Worm (Caenorhabditis elegans) whole organism, late embryonic: ENCODE data around the gene C16A3.2.

Experiments
- C08G9.2 ChIP-seq: sonication (generic microtip); optimal IDR thresholded peaks from 2 replicates; lab custom pipeline; 2016; ENCODE audit warnings: mild to moderate bottlenecking, missing genetic modification characterization, moderate library complexity, missing compliant biosample characterization
- F13H6.1 ChIP-seq: sonication (generic microtip); optimal IDR thresholded peaks from 2 replicates; lab custom pipeline; 2016; ENCODE audit warnings: missing genetic modification characterization, missing compliant biosample characterization
- K02D7.2 ChIP-seq: sonication (generic microtip); optimal IDR thresholded peaks from 2 replicates; lab custom pipeline; 2017; ENCODE audit warnings: mild to moderate bottlenecking, missing genetic modification characterization, missing compliant biosample characterization
- T23F11.4 ChIP-seq: fragments of 200-800 bp; sonication (Bioruptor generic); optimal IDR thresholded peaks from 2 replicates; lab custom pipeline; 2018; ENCODE audit warnings: mild to moderate bottlenecking, missing genetic modification characterization, missing compliant biosample characterization
- Y22D7AL.16 ChIP-seq: sonication (generic microtip); optimal IDR thresholded peaks from 2 replicates; lab custom pipeline; 2016; ENCODE audit warnings: missing genetic modification characterization, missing compliant biosample characterization
- ceh-2 ChIP-seq: sonication (generic microtip); optimal IDR thresholded peaks from 2 replicates; lab custom pipeline; 2016; ENCODE audit warnings: missing genotype, missing genetic modification characterization, missing compliant biosample characterization
- ceh-24 ChIP-seq: sonication (generic microtip); optimal IDR thresholded peaks from 2 replicates; lab custom pipeline; 2016; ENCODE audit warnings: mild to moderate bottlenecking, missing genetic modification characterization, missing compliant biosample characterization
- ceh-30 ChIP-seq: fragments of 150-350 bp; optimal IDR thresholded peaks from 2 replicates; lab custom pipeline; 2014; ENCODE audit warnings: missing biosample characterization, missing genetic modification characterization
- ceh-34 ChIP-seq: sonication (generic microtip); optimal IDR thresholded peaks from 2 replicates; lab custom pipeline; 2016; ENCODE audit warnings: mild to moderate bottlenecking, missing genetic modification characterization, missing compliant biosample characterization
- ceh-48 ChIP-seq: sonication (generic microtip); optimal IDR thresholded peaks from 2 replicates; lab custom pipeline; 2016; ENCODE audit warnings: missing genetic modification characterization, inconsistent platforms, missing compliant biosample characterization
- ceh-6 ChIP-seq: fragments of 200-800 bp; sonication (Bioruptor generic); optimal IDR thresholded peaks from 2 replicates; lab custom pipeline; 2018; ENCODE audit warnings: mild to moderate bottlenecking, missing genetic modification characterization, missing compliant biosample characterization
- ceh-9 ChIP-seq: sonication (generic microtip); optimal IDR thresholded peaks from 2 replicates; lab custom pipeline; 2016; ENCODE audit warnings: mild to moderate bottlenecking, missing genetic modification characterization, inconsistent platforms, missing compliant biosample characterization
- dmd-4 ChIP-seq: sonication (generic microtip); optimal IDR thresholded peaks from 2 replicates; lab custom pipeline; 2016; ENCODE audit warnings: borderline replicate concordance, missing genetic modification characterization, missing compliant biosample characterization
- dve-1 ChIP-seq: sonication (generic microtip); optimal IDR thresholded peaks from 2 replicates; lab custom pipeline; 2017; ENCODE audit warnings: antibody characterized with exemption, mild to moderate bottlenecking, missing genetic modification characterization, missing compliant biosample characterization
- elt-2 ChIP-seq: sonication (generic microtip); optimal IDR thresholded peaks from 2 replicates; lab custom pipeline; 2016; ENCODE audit warnings: missing genetic modification reagents, missing genetic modification characterization, missing compliant biosample characterization
- elt-4 ChIP-seq: sonication (generic microtip); optimal IDR thresholded peaks from 2 replicates; lab custom pipeline; 2016; ENCODE audit warnings: missing genetic modification characterization, missing compliant biosample characterization
- ets-4 ChIP-seq: sonication (generic microtip); optimal IDR thresholded peaks from 2 replicates; lab custom pipeline; 2016; ENCODE audit warnings: missing genetic modification characterization, missing compliant biosample characterization
- fkh-10 ChIP-seq: fragments of 150-350 bp; optimal IDR thresholded peaks from 2 replicates; lab custom pipeline; 2014; ENCODE audit warnings: missing biosample characterization, missing genetic modification reagents, missing genetic modification characterization
- gmeb-2 ChIP-seq: sonication (generic microtip); optimal IDR thresholded peaks from 2 replicates; lab custom pipeline; 2016; ENCODE audit warnings: missing genetic modification characterization, inconsistent platforms, missing compliant biosample characterization
- lim-6 ChIP-seq: sonication (generic microtip); optimal IDR thresholded peaks from 2 replicates; lab custom pipeline; 2016; ENCODE audit warnings: missing genetic modification characterization, missing compliant biosample characterization
- lin-11 ChIP-seq: fragments of 200-800 bp; sonication (Bioruptor generic); optimal IDR thresholded peaks from 2 replicates; lab custom pipeline; 2018; ENCODE audit warnings: mild to moderate bottlenecking, missing genetic modification characterization, missing compliant biosample characterization
- mec-3 ChIP-seq: sonication (generic microtip); optimal IDR thresholded peaks from 2 replicates; lab custom pipeline; 2016; ENCODE audit warnings: borderline replicate concordance, missing genetic modification characterization, missing compliant biosample characterization
- nhr-11 ChIP-seq: fragments of 150-350 bp; optimal IDR thresholded peaks from 2 replicates; lab custom pipeline; 2014; ENCODE audit warnings: missing biosample characterization, missing genetic modification characterization
- nhr-232 ChIP-seq: sonication (generic microtip); optimal IDR thresholded peaks from 2 replicates; lab custom pipeline; 2016; ENCODE audit warnings: missing genetic modification characterization, missing compliant biosample characterization
- odd-2 ChIP-seq: sonication (generic microtip); optimal IDR thresholded peaks from 2 replicates; lab custom pipeline; 2017; ENCODE audit warnings: antibody characterized with exemption, mild to moderate bottlenecking, missing genetic modification characterization, missing compliant biosample characterization
- pat-9 ChIP-seq: fragments of 200-800 bp; sonication (Bioruptor generic); optimal IDR thresholded peaks from 2 replicates; lab custom pipeline; 2018; ENCODE audit warnings: mild to moderate bottlenecking, missing genetic modification characterization, moderate library complexity, missing compliant biosample characterization
- pax-1 ChIP-seq: fragments of 150-350 bp; optimal IDR thresholded peaks from 2 replicates; lab custom pipeline; 2014; ENCODE audit warnings: missing biosample characterization, missing genetic modification characterization
- pha-2 ChIP-seq: sonication (generic microtip); optimal IDR thresholded peaks from 2 replicates; lab custom pipeline; 2017; ENCODE audit warnings: mild to moderate bottlenecking, missing genetic modification characterization, missing compliant biosample characterization
- pha-4 ChIP-seq: fragments of 150-350 bp; optimal IDR thresholded peaks from 2 replicates; lab custom pipeline; 2018; ENCODE audit warnings: missing biosample characterization, missing genetic modification reagents, missing genetic modification characterization
- pqm-1 ChIP-seq: sonication (generic microtip); optimal IDR thresholded peaks from 2 replicates; lab custom pipeline; 2016; ENCODE audit warnings: missing genetic modification characterization, missing compliant biosample characterization
- ref-2 ChIP-seq: sonication (generic microtip); optimal IDR thresholded peaks from 2 replicates; lab custom pipeline; 2016; ENCODE audit warnings: missing genetic modification characterization, missing compliant biosample characterization
- rnt-1 ChIP-seq: sonication (generic microtip); optimal IDR thresholded peaks from 2 replicates; lab custom pipeline; 2016; ENCODE audit warnings: missing genetic modification characterization, missing compliant biosample characterization
- sdc-2 ChIP-seq: sonication (generic microtip); optimal IDR thresholded peaks from 2 replicates; lab custom pipeline; 2016; ENCODE audit warnings: missing genotype, missing genetic modification characterization, missing compliant biosample characterization
- sox-2 ChIP-seq: fragments of 200-800 bp; sonication (Bioruptor generic); IDR thresholded peaks from 2 replicates; pipeline ENCODE4 v1.3.6; 2022; ENCODE audit warnings: missing genetic modification reagents, missing genetic modification characterization, missing compliant biosample characterization
- sox-4 ChIP-seq: sonication (generic microtip); optimal IDR thresholded peaks from 2 replicates; lab custom pipeline; 2017; ENCODE audit warnings: mild to moderate bottlenecking, missing genetic modification characterization, inconsistent platforms, missing compliant biosample characterization
- syd-9 ChIP-seq: sonication (generic microtip); optimal IDR thresholded peaks from 2 replicates; lab custom pipeline; 2016; ENCODE audit warnings: mild to moderate bottlenecking, missing genetic modification characterization, moderate library complexity, missing compliant biosample characterization
- tbx-2 ChIP-seq: sonication (generic microtip); optimal IDR thresholded peaks from 2 replicates; lab custom pipeline; 2016; ENCODE audit warnings: missing genetic modification characterization, missing compliant biosample characterization
- unc-3 ChIP-seq, 2 experiments: fragments of 200-800 bp in 1 of 2; sonication (Bioruptor generic) in 1 of 2; sonication (generic microtip) in 1 of 2; conservative IDR thresholded peaks in 1 of 2; optimal IDR thresholded peaks in 1 of 2; 2 replicates each; pipeline versions ENCODE4 v1.3.6 to Lab custom; 2016 to 2022; ENCODE audit warnings: missing compliant biosample characterization in 2 of 2, missing genetic modification characterization in 2 of 2, missing genetic modification reagents in 1 of 2
- unc-42 ChIP-seq: sonication (generic microtip); optimal IDR thresholded peaks from 2 replicates; lab custom pipeline; 2016; ENCODE audit warnings: missing genotype, missing genetic modification characterization, missing compliant biosample characterization
- unc-55 ChIP-seq: sonication (generic microtip); optimal IDR thresholded peaks from 2 replicates; lab custom pipeline; 2017; ENCODE audit warnings: missing biosample characterization, missing genetic modification reagents, missing genetic modification characterization
- unc-86 ChIP-seq: sonication (generic microtip); optimal IDR thresholded peaks from 2 replicates; lab custom pipeline; 2016; ENCODE audit warnings: missing genetic modification characterization, missing compliant biosample characterization

C16A3.2 gene

DNA sequence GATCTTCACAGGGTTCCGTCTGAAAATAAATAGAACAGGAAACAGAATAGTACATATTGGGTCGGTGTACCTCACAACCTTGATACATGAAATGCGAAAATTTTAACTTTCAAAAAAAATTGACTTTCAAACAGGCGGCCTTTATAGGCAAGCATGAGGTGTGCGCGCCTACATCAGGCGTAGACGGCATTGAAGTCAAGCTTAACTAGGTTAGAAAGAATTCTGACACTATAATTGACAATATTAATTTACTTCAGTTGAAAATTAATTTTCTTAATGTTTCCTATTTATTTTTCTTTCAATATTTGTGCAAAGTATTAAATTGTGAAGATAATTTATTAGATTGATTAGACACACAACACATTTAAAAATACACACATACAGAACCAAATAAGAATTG is 22.3 kb downstream of the C16A3.2 start, which contains the start of gene C05D11.5:
Gene C05D11.5 (minus strand): TSS at position 101 of the 400 bp plus-strand sequence.
- TF ChIP-seq pqm-1 (tag; lab: Kevin White, UChicago) (no peak), ref-2 (tag; lab: Kevin White, UChicago) (no peak), unc-42 (tag; lab: Kevin White, UChicago) (no peak), ceh-6 (GFP tag; lab: Kevin White, UChicago) (no peak)
- TF ChIP-seq, all 69 proteins: peak for 0

DNA sequence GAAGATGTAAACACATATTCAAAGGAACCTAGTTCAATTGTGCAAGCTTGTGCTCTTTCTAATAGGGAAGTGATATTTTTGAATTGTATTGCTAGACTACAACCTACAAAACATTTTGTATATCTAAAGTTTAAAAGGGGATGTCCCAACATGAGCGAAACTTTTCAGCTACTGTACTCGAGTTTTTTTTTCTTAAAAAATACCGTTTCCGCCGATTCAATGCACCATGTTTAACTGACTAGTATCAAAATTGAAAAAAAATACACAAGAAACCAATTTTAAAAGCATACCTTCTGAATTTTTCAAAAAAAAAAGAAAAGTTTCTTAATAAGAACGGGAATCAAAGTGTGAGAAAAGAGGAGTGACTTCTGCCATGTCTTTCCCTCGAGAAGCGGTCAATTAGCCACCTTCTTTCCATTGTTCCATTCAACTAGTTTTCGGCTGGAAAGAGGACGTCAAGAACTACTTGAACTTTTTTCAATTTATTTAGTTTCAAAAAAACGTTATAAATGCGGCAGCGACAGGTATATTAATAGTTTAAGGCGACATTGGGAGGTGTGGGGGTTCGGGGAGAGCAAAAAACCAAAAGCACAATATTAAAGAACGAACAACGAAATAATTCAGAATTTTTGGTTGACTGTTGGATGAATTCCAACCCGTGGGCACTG is 25.8 kb downstream of the C16A3.2 start, which contains the start of gene nas-4:
Gene nas-4 (minus strand): TSS at position 351 of the 668 bp plus-strand sequence.
- no peak for TF ChIP-seq elt-4 (tag; lab: Kevin White, UChicago)
- no peak for TF ChIP-seq tbx-2 (tag; lab: Kevin White, UChicago)
- TF ChIP-seq sox-2 (GFP tag; lab: Robert Waterston, UW): no peak
- TF ChIP-seq ceh-6 (GFP tag; lab: Kevin White, UChicago): no peak
- no peak for TF ChIP-seq unc-86
- TF ChIP-seq pha-4 (tag; lab: Kevin White, UChicago): no peak
- no peak for TF ChIP-seq T23F11.4
- no peak for TF ChIP-seq rnt-1 (tag; lab: Kevin White, UChicago)
- TF ChIP-seq pha-2 (tag; lab: Kevin White, UChicago): no peak
- TF ChIP-seq syd-9: no peak
- no peak for TF ChIP-seq C08G9.2
- no peak for TF ChIP-seq fkh-10 (GFP tag; lab: Kevin White, UChicago)
- no peak for TF ChIP-seq ceh-2 (tag; lab: Kevin White, UChicago)
- no peak for TF ChIP-seq sdc-2
- TF ChIP-seq, all 69 proteins: peak for 0

DNA sequence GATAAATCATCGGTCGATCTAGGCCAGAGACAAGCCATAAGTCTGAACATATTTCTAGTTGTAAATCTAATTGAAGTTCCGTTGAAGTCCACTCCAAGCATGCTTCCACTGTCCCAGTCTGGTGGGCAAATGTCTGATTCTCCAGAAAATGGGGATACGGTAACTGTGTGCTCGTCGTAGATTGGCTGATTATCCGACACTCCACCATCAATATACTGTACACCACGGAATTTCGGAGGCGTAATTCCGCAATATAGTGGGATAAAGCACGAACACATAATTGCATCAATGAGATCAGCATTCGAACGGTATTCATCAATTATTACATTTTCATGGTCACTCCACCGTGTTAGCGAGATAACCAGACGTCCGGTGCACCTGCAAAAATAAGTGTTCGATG is 28.6 kb downstream of the C16A3.2 start:
- TF ChIP-seq dmd-4 (tag; lab: Kevin White, UChicago) (no peak), ceh-2 (tag; lab: Kevin White, UChicago) (no peak), ceh-6 (GFP tag; lab: Kevin White, UChicago) (no peak), mec-3 (tag; lab: Kevin White, UChicago) (no peak), ref-2 (tag; lab: Kevin White, UChicago) (no peak), pha-2 (tag; lab: Kevin White, UChicago) (no peak), K02D7.2 (tag; lab: Kevin White, UChicago) (no peak), C08G9.2 (no peak), lim-6 (tag; lab: Kevin White, UChicago) (no peak), sox-2 (GFP tag; lab: Robert Waterston, UW) (no peak), odd-2 (tag; lab: Kevin White, UChicago) (no peak), pax-1 (tag; lab: Kevin White, UChicago) (no peak), ceh-9 (no peak), gmeb-2 (tag; lab: Kevin White, UChicago) (no peak), pha-4 (tag; lab: Kevin White, UChicago) (no peak), dve-1 (no peak), ceh-30 (tag; lab: Kevin White, UChicago) (no peak), ceh-24 (tag; lab: Kevin White, UChicago) (no peak), Y22D7AL.16 (tag; lab: Kevin White, UChicago) (no peak), pqm-1 (tag; lab: Kevin White, UChicago) (no peak)

DNA sequence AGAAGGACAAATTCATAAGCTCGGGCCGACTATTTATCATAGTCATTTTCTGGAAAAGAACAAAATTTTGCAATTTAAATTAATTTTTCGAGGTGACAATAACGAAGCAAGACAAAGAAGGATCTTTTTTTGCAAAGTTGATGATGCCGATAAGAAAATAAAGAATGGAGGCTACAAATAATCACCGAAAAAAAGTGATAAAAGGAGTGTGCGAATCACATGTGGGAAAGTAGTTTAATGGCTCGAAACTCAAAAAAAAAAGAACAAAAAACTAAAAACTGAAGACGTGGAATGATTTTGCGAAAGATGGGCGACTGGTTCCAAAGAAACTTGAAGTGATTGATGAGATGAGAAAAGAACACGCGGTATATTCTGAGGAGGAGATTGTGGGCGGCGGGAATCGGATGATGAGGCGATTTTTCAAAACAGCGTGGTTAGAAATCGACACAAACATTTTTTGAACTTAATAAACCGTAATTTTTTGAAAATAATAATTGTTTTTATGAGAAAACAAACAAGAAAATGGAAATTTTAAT is 29.8 kb downstream of the C16A3.2 start, which contains the start of gene atgl-1:
Gene atgl-1 (minus strand): TSS at position 51 of the 536 bp plus-strand sequence.
- TF ChIP-seq sox-4 (no peak), ceh-34 (tag; lab: Kevin White, UChicago) (no peak), unc-3 (GFP tag; conservative IDR thresholded peaks at IDR 0.05; lab: Robert Waterston, UW) (no peak), unc-3 (tag; optimal IDR thresholded peaks at IDR 0.05; lab: Kevin White, UChicago) (no peak), nhr-11 (tag; lab: Kevin White, UChicago) (no peak), F13H6.1 (tag; lab: Kevin White, UChicago) (no peak), pat-9 (tag; lab: Kevin White, UChicago) (no peak), ets-4 (no peak), sdc-2 (no peak), lin-11 (tag; lab: Kevin White, UChicago) (no peak), mec-3 (tag; lab: Kevin White, UChicago) (no peak), nhr-232 (tag; lab: Kevin White, UChicago) (no peak), elt-2 (tag; lab: Kevin White, UChicago) (no peak), dve-1 (no peak), ref-2 (tag; lab: Kevin White, UChicago) (no peak), pqm-1 (tag; lab: Kevin White, UChicago) (no peak), gmeb-2 (tag; lab: Kevin White, UChicago) (no peak), ceh-48 (tag; lab: Kevin White, UChicago) (no peak), unc-55 (no peak)
